Fruit fly (Drosophila melanogaster) whole organism, wandering third instar larva: ENCODE results near the gene Pus1.

ENCODE experiments used
- Abd-B ChIP-seq: fragments of >200 bp; optimal IDR thresholded peaks from 2 replicates; lab custom pipeline; 2017; ENCODE audit warnings: missing biosample characterization, missing genetic modification characterization
- CG32264 ChIP-seq: fragments of 200-800 bp; sonication (Bioruptor generic); optimal IDR thresholded peaks from 2 replicates; lab custom pipeline; 2016; ENCODE audit warnings: missing biosample characterization, missing genetic modification characterization
- CG9705 ChIP-seq: fragments of 200-800 bp; sonication (Bioruptor generic); optimal IDR thresholded peaks from 2 replicates; lab custom pipeline; 2018; ENCODE audit warnings: missing biosample characterization, mild to moderate bottlenecking, missing genetic modification characterization
- CrebA ChIP-seq: fragments of 200-800 bp; sonication (Bioruptor generic); optimal IDR thresholded peaks from 2 replicates; lab custom pipeline; 2016; ENCODE audit warnings: missing biosample characterization, mild to moderate bottlenecking, missing genetic modification characterization, borderline replicate concordance
- Dfd ChIP-seq: fragments of >200 bp; optimal IDR thresholded peaks from 2 replicates; lab custom pipeline; 2017; ENCODE audit warnings: missing biosample characterization, missing genetic modification characterization
- Dif ChIP-seq: fragments of 200-275, 200-300 bp; sonication (Bioruptor generic); optimal IDR thresholded peaks from 2 replicates; lab custom pipeline; 2018; ENCODE audit warnings: missing biosample characterization, missing genetic modification characterization; ENCODE audit not compliant: partially characterized antibody
- GATAd ChIP-seq: sonication (Bioruptor generic); optimal IDR thresholded peaks from 2 replicates; lab custom pipeline; 2016; ENCODE audit warnings: missing biosample characterization, missing genetic modification characterization
- HLH106 ChIP-seq: fragments of 200-800 bp; optimal IDR thresholded peaks from 3 replicates; lab custom pipeline; 2019; ENCODE audit warnings: missing biosample characterization, mild to moderate bottlenecking, missing genetic modification characterization, moderate library complexity
- Hnf4 ChIP-seq: fragments of 200-800 bp; sonication (Bioruptor generic); optimal IDR thresholded peaks from 2 replicates; lab custom pipeline; 2016; ENCODE audit warnings: missing biosample characterization, mild to moderate bottlenecking, missing genetic modification characterization
- Hr83 ChIP-seq: fragments of 200-300 bp; sonication (Bioruptor generic); optimal IDR thresholded peaks from 2 replicates; lab custom pipeline; 2016; ENCODE audit warnings: missing biosample characterization, mild to moderate bottlenecking, missing genetic modification characterization, moderate library complexity; ENCODE audit not compliant: poor library complexity, severe bottlenecking
- Jra ChIP-seq: sonication (Bioruptor generic); optimal IDR thresholded peaks from 2 replicates; lab custom pipeline; 2016; ENCODE audit warnings: missing biosample characterization, missing genetic modification characterization
- Mio ChIP-seq: sonication (Bioruptor generic); optimal IDR thresholded peaks from 2 replicates; lab custom pipeline; 2016; ENCODE audit warnings: missing biosample characterization, missing genetic modification characterization
- Myc ChIP-seq: fragments of >200 bp; optimal IDR thresholded peaks from 2 replicates; lab custom pipeline; 2017
- N ChIP-seq: fragments of >200 bp; optimal IDR thresholded peaks from 2 replicates; lab custom pipeline; 2018; ENCODE audit warnings: missing biosample characterization, missing external identifiers, missing genetic modification characterization
- OdsH ChIP-seq: fragments of 200-800 bp; sonication (Bioruptor generic); optimal IDR thresholded peaks from 2 replicates; lab custom pipeline; 2016; ENCODE audit warnings: missing biosample characterization, mild to moderate bottlenecking, missing genetic modification characterization
- Rel ChIP-seq, 2 experiments: fragments of 200-800 bp; sonication (Bioruptor generic) in 1 of 2; optimal IDR thresholded peaks; 2 replicates in 1 of 2; 3 replicates in 1 of 2; lab custom pipeline; 2016 to 2019; ENCODE audit warnings: mild to moderate bottlenecking in 2 of 2, missing biosample characterization in 2 of 2, missing genetic modification characterization in 2 of 2, moderate library complexity in 1 of 2
- Sp1 ChIP-seq: fragments of 200-800 bp; sonication (Bioruptor generic); optimal IDR thresholded peaks from 3 replicates; lab custom pipeline; 2019; ENCODE audit warnings: missing biosample characterization, mild to moderate bottlenecking, missing genetic modification characterization, moderate library complexity
- Vsx2 ChIP-seq: fragments of 200-300, 225-300 bp; sonication (Bioruptor generic); optimal IDR thresholded peaks from 2 replicates; lab custom pipeline; 2018; ENCODE audit warnings: missing biosample characterization, missing genetic modification characterization; ENCODE audit not compliant: partially characterized antibody
- br ChIP-seq: fragments of 200-800 bp; sonication (Bioruptor generic); optimal IDR thresholded peaks from 2 replicates; lab custom pipeline; 2016; ENCODE audit warnings: missing biosample characterization, missing genetic modification characterization
- brk ChIP-seq: fragments of 200-800 bp; sonication (Bioruptor generic); optimal IDR thresholded peaks from 2 replicates; lab custom pipeline; 2016; ENCODE audit warnings: missing biosample characterization, mild to moderate bottlenecking, missing genetic modification characterization
- dl ChIP-seq, 2 experiments: fragments of 175-275, 200-275 bp in 1 of 2; fragments of 200-275 bp in 1 of 2; sonication (Bioruptor generic); optimal IDR thresholded peaks; lab custom pipeline; 2018; ENCODE audit warnings: mild to moderate bottlenecking in 2 of 2, missing biosample characterization in 2 of 2, missing genetic modification characterization in 2 of 2, moderate library complexity in 2 of 2; ENCODE audit not compliant: partially characterized antibody in 2 of 2, insufficient read depth in 1 of 2
- dmrt93B ChIP-seq: fragments of 200-800 bp; sonication (Bioruptor generic); optimal IDR thresholded peaks from 2 replicates; lab custom pipeline; 2018; ENCODE audit warnings: missing biosample characterization, mild to moderate bottlenecking, missing genetic modification characterization
- dsf ChIP-seq: sonication (Bioruptor generic); optimal IDR thresholded peaks from 2 replicates; lab custom pipeline; 2016; ENCODE audit warnings: missing biosample characterization, missing genetic modification characterization, borderline replicate concordance
- ey ChIP-seq: fragments of 200-800 bp; sonication (Bioruptor generic); optimal IDR thresholded peaks from 2 replicates; lab custom pipeline; 2016; ENCODE audit warnings: missing biosample characterization, missing genetic modification characterization
- foxo ChIP-seq, 2 experiments: fragments of 200-800 bp; sonication (Bioruptor generic); optimal IDR thresholded peaks; 2 replicates in 1 of 2; 3 replicates in 1 of 2; lab custom pipeline; 2016 to 2017; ENCODE audit warnings: missing biosample characterization in 2 of 2, missing genetic modification characterization in 2 of 2
- fru ChIP-seq: fragments of 200-800 bp; sonication (Bioruptor generic); optimal IDR thresholded peaks from 3 replicates; lab custom pipeline; 2016; ENCODE audit warnings: missing biosample characterization, mild to moderate bottlenecking, missing genetic modification characterization
- h ChIP-seq: fragments of 200-800 bp; sonication (Bioruptor generic); optimal IDR thresholded peaks from 3 replicates; lab custom pipeline; 2016; ENCODE audit warnings: missing biosample characterization, mild to moderate bottlenecking, missing genetic modification characterization
- jim ChIP-seq: fragments of 175-275, 200-325 bp; sonication (Bioruptor generic); optimal IDR thresholded peaks from 2 replicates; lab custom pipeline; 2016; ENCODE audit warnings: missing biosample characterization, mild to moderate bottlenecking, missing genetic modification characterization
- lola ChIP-seq: fragments of >200 bp; optimal IDR thresholded peaks from 2 replicates; lab custom pipeline; 2017; ENCODE audit warnings: missing biosample characterization, missing genetic modification characterization
- pan ChIP-seq: fragments of >200 bp; optimal IDR thresholded peaks from 2 replicates; lab custom pipeline; 2017
- psq ChIP-seq: fragments of 200-800 bp; sonication (Bioruptor generic); optimal IDR thresholded peaks from 3 replicates; lab custom pipeline; 2017; ENCODE audit warnings: missing biosample characterization, mild to moderate bottlenecking, missing genetic modification characterization, moderate library complexity
- rgr ChIP-seq: fragments of 200-800 bp; sonication (Bioruptor generic); optimal IDR thresholded peaks from 3 replicates; lab custom pipeline; 2016; ENCODE audit warnings: missing biosample characterization, mild to moderate bottlenecking, missing genetic modification characterization
- sage ChIP-seq: fragments of 200-800 bp; sonication (Bioruptor generic); optimal IDR thresholded peaks from 2 replicates; lab custom pipeline; 2016; ENCODE audit warnings: missing biosample characterization, mild to moderate bottlenecking, missing genetic modification characterization
- sv ChIP-seq: fragments of 200-800 bp; sonication (Bioruptor generic); optimal IDR thresholded peaks from 3 replicates; lab custom pipeline; 2016; ENCODE audit warnings: missing biosample characterization, missing genetic modification characterization
- usp ChIP-seq: fragments of >200 bp; optimal IDR thresholded peaks from 2 replicates; lab custom pipeline; 2017; ENCODE audit warnings: missing biosample characterization, missing genetic modification characterization
- woc ChIP-seq: sonication (Bioruptor generic); optimal IDR thresholded peaks from 2 replicates; lab custom pipeline; 2016; ENCODE audit warnings: missing biosample characterization, mild to moderate bottlenecking, missing genetic modification characterization

The Pus1 gene

DNA sequence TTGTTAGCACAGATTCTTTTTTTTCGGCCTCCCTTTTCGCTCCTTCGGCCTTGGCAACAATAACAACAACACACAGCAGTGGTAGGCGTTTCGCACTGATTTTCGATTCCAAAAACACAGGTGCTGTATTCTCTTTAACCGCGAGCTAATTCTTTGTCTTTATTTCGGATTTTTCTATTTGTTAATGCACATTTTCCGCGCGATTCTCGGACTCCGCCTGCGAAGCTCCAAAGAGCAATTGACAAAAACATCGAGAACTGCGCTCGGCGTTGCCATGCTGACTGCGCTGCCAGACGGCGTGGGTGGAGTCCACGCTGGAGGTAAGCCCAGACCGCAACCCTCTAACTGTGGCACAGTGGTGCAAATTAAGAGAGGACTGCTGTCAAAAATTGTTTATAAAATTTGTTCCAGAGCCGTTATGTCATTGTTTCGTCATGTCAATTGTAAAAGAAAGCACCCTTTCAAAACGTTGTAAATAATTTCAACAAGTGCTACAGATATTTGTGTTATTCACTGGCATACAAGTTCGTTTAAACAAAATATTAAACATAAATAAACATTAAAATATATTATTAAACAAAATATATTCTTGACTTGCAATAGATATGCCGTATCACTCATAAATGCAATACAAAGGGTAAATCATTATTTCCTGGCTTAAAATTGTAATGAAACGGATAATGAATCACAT, 34.9 kb downstream of the Pus1 start, which contains the start of the genes DPCoAC and CG5180:
Gene DPCoAC (minus strand): TSS at position 253 of the 691 bp plus-strand sequence.
Gene CG5180 (plus strand): TSS at position 516 of the 691 bp plus-strand sequence.
- TF ChIP-seq Jra (peak; percentile 72), Sp1 (GFP tag; lab: Kevin White, UChicago) (peak; percentile 28), Hnf4 (peak; percentile 76), jim (peak; percentile 54), h (GFP tag; lab: Kevin White, UChicago) (peak; percentile 6), HLH106 (tag; lab: Kevin White, UChicago) (peak; percentile 63), Rel (GFP tag; optimal IDR thresholded peaks at IDR 0.05; lab: Kevin White, UChicago) (no peak), Rel (tag; optimal IDR thresholded peaks at IDR 0.05; lab: Kevin White, UChicago) (peak; percentile 56), sv (GFP tag; lab: Kevin White, UChicago) (peak; percentile 30), ey (GFP tag; lab: Kevin White, UChicago) (no peak), pan (lab: Kevin White, UChicago) (no peak), Dif (GFP tag; lab: Kevin White, UChicago) (peak; percentile 53), dmrt93B (GFP tag; lab: Kevin White, UChicago) (peak; percentile 24), dl (GFP tag; optimal IDR thresholded peaks at IDR 0.05; lab: Kevin White, UChicago; ENCODE audit: insufficient read depth in 1 of 2, partially characterized antibody in 2 of 2) (peak in 1 of 2 experiments; percentile 21), woc (GFP tag; lab: Kevin White, UChicago) (peak; percentile 71), foxo (GFP tag; optimal IDR thresholded peaks at IDR 0.05; lab: Kevin White, UChicago) (peak; percentile 34 to 44), Hr83 (GFP tag; lab: Kevin White, UChicago) (no peak), CG9705 (GFP tag; lab: Kevin White, UChicago) (peak; percentile 16), Vsx2 (no peak), psq (GFP tag; lab: Kevin White, UChicago) (peak; percentile 77)

- no peak for TF ChIP-seq Sp1 (GFP tag; lab: Kevin White, UChicago)
- no peak for TF ChIP-seq lola
- no peak for TF ChIP-seq jim
- no peak for TF ChIP-seq rgr (GFP tag; lab: Kevin White, UChicago)
- no peak for TF ChIP-seq brk
- TF ChIP-seq dmrt93B (GFP tag; lab: Kevin White, UChicago): no peak
- no peak for TF ChIP-seq br
- TF ChIP-seq h (GFP tag; lab: Kevin White, UChicago): no peak
- no peak for TF ChIP-seq Mio (GFP tag; lab: Kevin White, UChicago)
- no peak for TF ChIP-seq Hr83 (GFP tag; lab: Kevin White, UChicago)
- no peak for TF ChIP-seq fru (GFP tag; lab: Kevin White, UChicago)
- no peak for TF ChIP-seq usp (GFP tag; lab: Kevin White, UChicago)
- no peak for TF ChIP-seq woc (GFP tag; lab: Kevin White, UChicago)
- TF ChIP-seq foxo (GFP tag; optimal IDR thresholded peaks at IDR 0.05; lab: Kevin White, UChicago): no peak
- TF ChIP-seq sv (GFP tag; lab: Kevin White, UChicago): no peak
- TF ChIP-seq Vsx2: no peak
Measured at dm6 chr3R:20557114-20557414, 35.4 kb downstream of the Pus1 start.

- TF ChIP-seq Jra: no peak
- TF ChIP-seq ey (GFP tag; lab: Kevin White, UChicago): peak; percentile 62
- peak; percentile 18 for TF ChIP-seq Sp1 (GFP tag; lab: Kevin White, UChicago)
- peak; percentile 67 for TF ChIP-seq OdsH (GFP tag; lab: Kevin White, UChicago)
- TF ChIP-seq HLH106 (tag; lab: Kevin White, UChicago): peak; percentile 54
- no peak for TF ChIP-seq Rel (GFP tag; optimal IDR thresholded peaks at IDR 0.05; lab: Kevin White, UChicago)
- TF ChIP-seq Rel (tag; optimal IDR thresholded peaks at IDR 0.05; lab: Kevin White, UChicago): no peak
- TF ChIP-seq dl (GFP tag; optimal IDR thresholded peaks at IDR 0.05; lab: Kevin White, UChicago; ENCODE audit: insufficient read depth in 1 of 2, partially characterized antibody in 2 of 2): no peak
- peak; percentile 37 for TF ChIP-seq dmrt93B (GFP tag; lab: Kevin White, UChicago)
- peak; percentile 37 for TF ChIP-seq sv (GFP tag; lab: Kevin White, UChicago)
- TF ChIP-seq Mio (GFP tag; lab: Kevin White, UChicago): no peak
- TF ChIP-seq foxo (GFP tag; optimal IDR thresholded peaks at IDR 0.05; lab: Kevin White, UChicago): peak in 1 of 2 experiments; percentile 76
- no peak for TF ChIP-seq CG32264 (GFP tag; lab: Kevin White, UChicago)
- TF ChIP-seq sage (GFP tag; lab: Kevin White, UChicago): no peak
- TF ChIP-seq Hnf4: peak; percentile 9
- peak; percentile 82 for TF ChIP-seq h (GFP tag; lab: Kevin White, UChicago)
- no peak for TF ChIP-seq CrebA
- no peak for TF ChIP-seq pan (lab: Kevin White, UChicago)
- TF ChIP-seq Abd-B: no peak
- TF ChIP-seq Dif (GFP tag; lab: Kevin White, UChicago): peak; percentile 4
- TF ChIP-seq dsf: no peak
- peak; percentile 55 for TF ChIP-seq br
- peak; percentile 14 for TF ChIP-seq brk
- no peak for TF ChIP-seq jim
- no peak for TF ChIP-seq N (GFP tag; lab: Kevin White, UChicago)
- TF ChIP-seq CG9705 (GFP tag; lab: Kevin White, UChicago): no peak
- no peak for TF ChIP-seq lola
- no peak for TF ChIP-seq Myc (lab: Kevin White, UChicago)
- TF ChIP-seq fru (GFP tag; lab: Kevin White, UChicago): peak; percentile 72
- TF ChIP-seq Hr83 (GFP tag; lab: Kevin White, UChicago): no peak
- TF ChIP-seq Dfd (GFP tag; lab: Kevin White, UChicago): no peak
- TF ChIP-seq Vsx2: no peak
- peak; percentile 60 for TF ChIP-seq rgr (GFP tag; lab: Kevin White, UChicago)
- peak; percentile 72 for TF ChIP-seq woc (GFP tag; lab: Kevin White, UChicago)
- TF ChIP-seq GATAd (GFP tag; lab: Kevin White, UChicago): no peak
- no peak for TF ChIP-seq usp (GFP tag; lab: Kevin White, UChicago)
Measured at dm6 chr3R:20556281-20557113, 36.0 kb downstream of the Pus1 start.
